Worm (Caenorhabditis elegans) whole organism, L4 larva: Measurements from ENCODE around the gene htas-1.

Experiments
- F44E2.7 ChIP-seq: fragments of 200-800 bp; sonication (Bioruptor generic); IDR thresholded peaks from 2 replicates; pipeline ENCODE4 v2.1.2; 2022; ENCODE audit warnings: missing genetic modification characterization, missing compliant biosample characterization
- F49E8.2 ChIP-seq: sonication (generic microtip); optimal IDR thresholded peaks from 2 replicates; lab custom pipeline; 2016; ENCODE audit warnings: missing compliant biosample characterization, mild to moderate bottlenecking, missing genetic modification characterization, borderline replicate concordance
- R02D3.7 ChIP-seq: fragments of 150-350 bp; sonication (generic microtip); optimal IDR thresholded peaks from 3 replicates; lab custom pipeline; 2014; ENCODE audit warnings: missing biosample characterization, missing genetic modification characterization
- T20F7.1 ChIP-seq: fragments of 200-800 bp; sonication (Bioruptor generic); optimal IDR thresholded peaks from 2 replicates; lab custom pipeline; 2018; ENCODE audit warnings: mild to moderate bottlenecking, missing genetic modification characterization, missing compliant biosample characterization
- T26A8.4 ChIP-seq: fragments of 200-800 bp; sonication (Bioruptor generic); IDR thresholded peaks from 2 replicates; pipeline ENCODE4 v1.3.6; 2022; ENCODE audit warnings: missing genetic modification characterization, missing compliant biosample characterization
- Y105C5A.15 ChIP-seq: fragments of 200-800 bp; sonication (Bioruptor generic); IDR thresholded peaks from 2 replicates; pipeline ENCODE4 v1.3.6; 2022; ENCODE audit warnings: missing genetic modification characterization, missing compliant biosample characterization
- Y75B8A.6 ChIP-seq: fragments of 200-800 bp; sonication (Bioruptor generic); IDR thresholded peaks from 2 replicates; pipeline ENCODE4 v1.3.6; 2022; ENCODE audit warnings: missing genetic modification reagents, missing genetic modification characterization, missing compliant biosample characterization
- ZK546.5 ChIP-seq, 2 experiments: sonication (generic microtip); optimal IDR thresholded peaks; 2 replicates each; lab custom pipeline; 2017; ENCODE audit warnings: missing biosample characterization in 2 of 2, missing genetic modification characterization in 2 of 2
- aha-1 ChIP-seq: fragments of 150-350 bp; peaks from one replicate; lab custom pipeline; 2014; ENCODE audit warnings: missing biosample characterization, missing genetic modification characterization
- aly-2 ChIP-seq: sonication (generic microtip); optimal IDR thresholded peaks from 2 replicates; lab custom pipeline; 2018; ENCODE audit warnings: missing biosample characterization, missing genetic modification characterization
- arid-1 ChIP-seq: fragments of 200-800 bp; sonication (Bioruptor generic); conservative IDR thresholded peaks from 2 replicates; pipeline ENCODE4 v1.3.6; 2022; ENCODE audit warnings: missing genetic modification reagents, missing genetic modification characterization, missing compliant biosample characterization
- attf-4 ChIP-seq: sonication (generic microtip); optimal IDR thresholded peaks from 3 replicates; lab custom pipeline; 2017; ENCODE audit warnings: missing biosample characterization, missing genetic modification characterization
- ceh-20 ChIP-seq: fragments of 200-800 bp; sonication (Bioruptor generic); IDR thresholded peaks from 2 replicates; pipeline ENCODE4 v1.3.6; 2022; ENCODE audit warnings: missing genetic modification reagents, missing genetic modification characterization, missing compliant biosample characterization
- ceh-32 ChIP-seq: sonication (generic microtip); optimal IDR thresholded peaks from 2 replicates; lab custom pipeline; 2016; ENCODE audit warnings: mild to moderate bottlenecking, missing genetic modification characterization, missing compliant biosample characterization; ENCODE audit not compliant: poor library complexity
- ceh-44 ChIP-seq: fragments of 200-800 bp; sonication (Bioruptor generic); IDR thresholded peaks from 2 replicates; pipeline ENCODE4 v1.3.6; 2022; ENCODE audit warnings: missing genetic modification reagents, missing genetic modification characterization, missing compliant biosample characterization
- cey-2 ChIP-seq: sonication (generic microtip); optimal IDR thresholded peaks from 3 replicates; lab custom pipeline; 2017; ENCODE audit warnings: missing genetic modification characterization, mild to moderate bottlenecking, missing compliant biosample characterization, antibody characterized with exemption, borderline replicate concordance; ENCODE audit not compliant: insufficient read depth
- daf-19 ChIP-seq: fragments of 200-800 bp; sonication (Bioruptor generic); conservative IDR thresholded peaks from 2 replicates; pipeline ENCODE4 v1.3.6; 2022; ENCODE audit warnings: missing genetic modification characterization, missing compliant biosample characterization
- dmd-6 ChIP-seq: fragments of 200-800 bp; sonication (Bioruptor generic); IDR thresholded peaks from 2 replicates; pipeline ENCODE4 v1.3.6; 2022; ENCODE audit warnings: missing genetic modification reagents, missing genetic modification characterization, missing compliant biosample characterization
- dmd-9 ChIP-seq: fragments of 200-800 bp; sonication (Bioruptor generic); IDR thresholded peaks from 2 replicates; pipeline ENCODE4 v1.3.6; 2022; ENCODE audit warnings: missing genetic modification reagents, missing genetic modification characterization, missing compliant biosample characterization
- duxl-1 ChIP-seq: sonication (generic microtip); optimal IDR thresholded peaks from 2 replicates; lab custom pipeline; 2016; ENCODE audit warnings: mild to moderate bottlenecking, missing genetic modification characterization, moderate library complexity, missing compliant biosample characterization; ENCODE audit not compliant: poor library complexity
- egl-43 ChIP-seq: fragments of 200-800 bp; sonication (Bioruptor generic); IDR thresholded peaks from 2 replicates; pipeline ENCODE4 v1.3.6; 2022; ENCODE audit warnings: missing genetic modification reagents, missing genetic modification characterization, missing compliant biosample characterization
- gei-8 ChIP-seq: fragments of 200-800 bp; sonication (Bioruptor generic); optimal IDR thresholded peaks from 2 replicates; lab custom pipeline; 2018; ENCODE audit warnings: mild to moderate bottlenecking, missing genetic modification characterization, missing compliant biosample characterization
- hif-1 ChIP-seq, 2 experiments: sonication (generic microtip); optimal IDR thresholded peaks; 2 replicates each; lab custom pipeline; 2016 to 2017; ENCODE audit warnings: missing compliant biosample characterization in 2 of 2, missing genetic modification characterization in 2 of 2, missing genetic modification reagents in 2 of 2, missing genotype in 2 of 2, mild to moderate bottlenecking in 1 of 2
- hlh-11 ChIP-seq: fragments of 200-800 bp; sonication (Bioruptor generic); optimal IDR thresholded peaks from 2 replicates; lab custom pipeline; 2018; ENCODE audit warnings: mild to moderate bottlenecking, missing genetic modification characterization, missing compliant biosample characterization
- lim-7 ChIP-seq: fragments of 200-800 bp; sonication (Bioruptor generic); IDR thresholded peaks from 2 replicates; pipeline ENCODE4 v1.3.6; 2022; ENCODE audit warnings: missing genetic modification characterization, missing compliant biosample characterization
- lin-1 ChIP-seq: fragments of 200-800 bp; sonication (Bioruptor generic); IDR thresholded peaks from 2 replicates; pipeline ENCODE4 v1.3.6; 2022; ENCODE audit warnings: missing genetic modification reagents, missing genetic modification characterization, missing compliant biosample characterization
- lin-13 ChIP-seq: fragments of 150-350 bp; optimal IDR thresholded peaks from 2 replicates; lab custom pipeline; 2014; ENCODE audit warnings: missing biosample characterization, missing genetic modification reagents, missing genetic modification characterization
- lin-15B ChIP-seq: fragments of 150-350 bp; sonication (generic microtip); optimal IDR thresholded peaks from 3 replicates; lab custom pipeline; 2014; ENCODE audit warnings: missing biosample characterization, missing genetic modification characterization
- lin-29 ChIP-seq: fragments of 200-800 bp; sonication (Bioruptor generic); IDR thresholded peaks from 2 replicates; pipeline ENCODE4 v1.3.6; 2022; ENCODE audit warnings: missing genetic modification reagents, missing genetic modification characterization, missing compliant biosample characterization
- lir-3 ChIP-seq: sonication (generic microtip); optimal IDR thresholded peaks from 2 replicates; lab custom pipeline; 2016; ENCODE audit warnings: mild to moderate bottlenecking, missing genetic modification characterization, missing compliant biosample characterization
- mdl-1 ChIP-seq, 2 experiments: fragments of 150-350 bp in 1 of 2; sonication (generic microtip) in 1 of 2; optimal IDR thresholded peaks; 2 replicates each; lab custom pipeline; 2014 to 2017; ENCODE audit warnings: missing biosample characterization in 2 of 2, missing genetic modification characterization in 2 of 2
- mxl-2 ChIP-seq: fragments of 200-800 bp; sonication (Bioruptor generic); conservative IDR thresholded peaks from 2 replicates; pipeline ENCODE4 v1.3.6; 2022; ENCODE audit warnings: missing genetic modification reagents, missing genetic modification characterization, missing compliant biosample characterization
- mxl-3 ChIP-seq: fragments of 200-800 bp; sonication (Bioruptor generic); optimal IDR thresholded peaks from 2 replicates; lab custom pipeline; 2018; ENCODE audit warnings: mild to moderate bottlenecking, missing genetic modification characterization, missing compliant biosample characterization
- nhr-11 ChIP-seq: fragments of 150-350 bp; optimal IDR thresholded peaks from 2 replicates; lab custom pipeline; 2014; ENCODE audit warnings: missing biosample characterization, missing genetic modification characterization
- nhr-237 ChIP-seq: sonication (generic microtip); optimal IDR thresholded peaks from 2 replicates; lab custom pipeline; 2017; ENCODE audit warnings: missing biosample characterization, missing genetic modification characterization
- nhr-28 ChIP-seq: fragments of 150-350 bp; optimal IDR thresholded peaks from 2 replicates; lab custom pipeline; 2014; ENCODE audit warnings: missing biosample characterization, missing genetic modification characterization
- nhr-41 ChIP-seq: fragments of 200-800 bp; sonication (Bioruptor generic); IDR thresholded peaks from 2 replicates; pipeline ENCODE4 v1.3.6; 2022; ENCODE audit warnings: missing genetic modification reagents, missing genetic modification characterization, missing compliant biosample characterization
- php-3 ChIP-seq: fragments of 200-800 bp; sonication (Bioruptor generic); IDR thresholded peaks from 2 replicates; pipeline ENCODE4 v1.3.6; 2022; ENCODE audit warnings: missing genetic modification reagents, missing genetic modification characterization, missing compliant biosample characterization
- rbr-2 ChIP-seq: sonication (generic microtip); optimal IDR thresholded peaks from 2 replicates; lab custom pipeline; 2016; ENCODE audit warnings: missing genotype, missing genetic modification characterization, missing compliant biosample characterization
- sdz-12 ChIP-seq: fragments of 200-800 bp; sonication (Bioruptor generic); optimal IDR thresholded peaks from 2 replicates; lab custom pipeline; 2018; ENCODE audit warnings: mild to moderate bottlenecking, missing genetic modification characterization, missing compliant biosample characterization
- snpc-1.2 ChIP-seq: fragments of 200-800 bp; sonication (Bioruptor generic); IDR thresholded peaks from 2 replicates; pipeline ENCODE4 v1.3.6; 2022; ENCODE audit warnings: missing genetic modification reagents, missing genetic modification characterization, missing compliant biosample characterization
- spr-1 ChIP-seq: sonication (generic microtip); optimal IDR thresholded peaks from 2 replicates; lab custom pipeline; 2016; ENCODE audit warnings: mild to moderate bottlenecking, missing genetic modification characterization, missing compliant biosample characterization
- tag-97 ChIP-seq: fragments of 200-800 bp; sonication (Bioruptor generic); IDR thresholded peaks from 2 replicates; pipeline ENCODE4 v1.3.6; 2022; ENCODE audit warnings: missing genetic modification characterization, missing compliant biosample characterization
- tra-1 ChIP-seq: fragments of 200-800 bp; sonication (Bioruptor generic); IDR thresholded peaks from 2 replicates; pipeline ENCODE4 v1.3.6; 2022; ENCODE audit warnings: missing genetic modification reagents, missing genetic modification characterization, missing compliant biosample characterization
- unc-130 ChIP-seq: sonication (generic microtip); optimal IDR thresholded peaks from 2 replicates; lab custom pipeline; 2016; ENCODE audit warnings: missing genetic modification reagents, missing genetic modification characterization, missing compliant biosample characterization
- unc-39 ChIP-seq: sonication (generic microtip); optimal IDR thresholded peaks from 2 replicates; lab custom pipeline; 2017; ENCODE audit warnings: missing biosample characterization, missing genetic modification characterization
- unc-62 ChIP-seq, 3 experiments: fragments of 150-350 bp in 1 of 3; sonication (generic microtip); optimal IDR thresholded peaks in 2 of 3; peaks in 1 of 3; 1 replicate in 1 of 3; 2 replicates in 2 of 3; lab custom pipeline; 2014 to 2017; ENCODE audit warnings: missing biosample characterization in 3 of 3, missing genetic modification characterization in 3 of 3, missing genetic modification reagents in 3 of 3, missing genotype in 1 of 3
- zfp-2 ChIP-seq: sonication (generic microtip); optimal IDR thresholded peaks from 2 replicates; lab custom pipeline; 2016; ENCODE audit warnings: mild to moderate bottlenecking, missing genetic modification characterization, missing compliant biosample characterization
- zfp-3 ChIP-seq: fragments of 200-800 bp; sonication (Bioruptor generic); conservative IDR thresholded peaks from 2 replicates; pipeline ENCODE4 v1.3.6; 2022; ENCODE audit warnings: missing genetic modification reagents, missing genetic modification characterization, missing compliant biosample characterization
- zip-2 ChIP-seq: fragments of 150-350 bp; optimal IDR thresholded peaks from 2 replicates; lab custom pipeline; 2014; ENCODE audit warnings: missing biosample characterization, missing genetic modification characterization
- ztf-11 ChIP-seq: fragments of 150-350 bp; optimal IDR thresholded peaks from 2 replicates; lab custom pipeline; 2014; ENCODE audit warnings: missing biosample characterization, missing genetic modification characterization
- ztf-7 ChIP-seq: fragments of 150-350 bp; optimal IDR thresholded peaks from 2 replicates; lab custom pipeline; 2014; ENCODE audit warnings: missing biosample characterization, missing genetic modification characterization

The htas-1 gene

DNA sequence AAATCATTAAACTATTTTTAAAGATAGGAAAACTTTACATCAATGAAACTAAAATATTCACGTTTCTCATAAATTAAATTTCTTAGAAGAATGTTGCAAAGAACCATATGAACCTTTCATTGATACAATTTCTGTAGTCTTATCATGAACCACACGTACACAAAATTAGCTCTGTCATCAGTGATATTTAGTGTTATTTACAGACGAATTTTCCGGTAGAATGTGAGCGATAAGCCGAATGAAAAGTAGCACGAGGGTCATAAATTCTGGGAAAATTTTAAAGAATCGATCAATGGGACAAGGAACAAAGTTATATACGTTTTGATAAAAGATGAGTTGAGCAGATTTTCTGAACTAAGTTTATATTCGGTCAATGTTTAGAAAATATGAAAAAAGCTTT, 6.8 kb downstream of the htas-1 start:
- TF ChIP-seq lir-3 (tag; lab: Kevin White, UChicago), result no peak
- TF ChIP-seq attf-4 (tag; lab: Kevin White, UChicago), result no peak
- peak; percentile 7 for TF ChIP-seq mxl-3 (GFP tag; lab: Kevin White, UChicago)
- TF ChIP-seq R02D3.7 (tag; lab: Kevin White, UChicago), result no peak
- TF ChIP-seq ceh-32 (tag; lab: Kevin White, UChicago), result no peak
- no peak for TF ChIP-seq lin-15B (tag; lab: Kevin White, UChicago)
- no peak for TF ChIP-seq Y75B8A.6 (GFP tag; lab: Robert Waterston, UW)
- no peak for TF ChIP-seq F49E8.2 (tag; lab: Kevin White, UChicago)
- TF ChIP-seq duxl-1, result no peak
- no peak for TF ChIP-seq ZK546.5 (tag; optimal IDR thresholded peaks at IDR 0.05; lab: Kevin White, UChicago)
- no peak for TF ChIP-seq Y105C5A.15 (GFP tag; lab: Robert Waterston, UW)
- no peak for TF ChIP-seq nhr-11 (tag; lab: Kevin White, UChicago)
- TF ChIP-seq arid-1, result no peak
- no peak for TF ChIP-seq spr-1 (tag; lab: Kevin White, UChicago)
- TF ChIP-seq ceh-44 (GFP tag; lab: Robert Waterston, UW), result no peak
- no peak for TF ChIP-seq unc-130 (GFP tag; lab: Kevin White, UChicago)
- TF ChIP-seq egl-43 (GFP tag; lab: Robert Waterston, UW), result no peak
- TF ChIP-seq snpc-1.2 (GFP tag; lab: Robert Waterston, UW), result no peak
- peak; percentile 85 for TF ChIP-seq php-3 (GFP tag; lab: Robert Waterston, UW)
- peak; percentile 89 for TF ChIP-seq dmd-6
- TF ChIP-seq ceh-20 (GFP tag; lab: Robert Waterston, UW), result no peak
- TF ChIP-seq ztf-11, result no peak
- no peak for TF ChIP-seq ztf-7 (tag; lab: Kevin White, UChicago)
- TF ChIP-seq zip-2 (tag; lab: Kevin White, UChicago), result no peak
- no peak for TF ChIP-seq nhr-237 (tag; lab: Kevin White, UChicago)
- no peak for TF ChIP-seq tag-97
- no peak for TF ChIP-seq sdz-12 (GFP tag; lab: Kevin White, UChicago)
- TF ChIP-seq rbr-2, result no peak
- TF ChIP-seq T20F7.1 (GFP tag; lab: Kevin White, UChicago), result peak; percentile 17
- no peak for TF ChIP-seq lin-29 (GFP tag; lab: Robert Waterston, UW)
- TF ChIP-seq lin-1 (GFP tag; lab: Robert Waterston, UW), result 0 out of 2 replicates have a peak, but pooled peaks have one; percentile 47
- TF ChIP-seq aly-2 (tag; lab: Kevin White, UChicago), result no peak
- TF ChIP-seq nhr-41 (GFP tag; lab: Robert Waterston, UW), result no peak
- TF ChIP-seq mdl-1 (tag; optimal IDR thresholded peaks at IDR 0.05; lab: Kevin White, UChicago), result peak in 1 of 2 experiments; percentile 70
- TF ChIP-seq F44E2.7 (GFP tag; lab: Robert Waterston, UW), result no peak
- no peak for TF ChIP-seq dmd-9 (GFP tag; lab: Robert Waterston, UW)
- no peak for TF ChIP-seq aha-1 (tag; lab: Kevin White, UChicago)
- no peak for TF ChIP-seq unc-62 (GFP tag; optimal IDR thresholded peaks at IDR 0.05 in 1 of 2; lab: Kevin White, UChicago)
- TF ChIP-seq unc-62 (tag; optimal IDR thresholded peaks at IDR 0.05; lab: Kevin White, UChicago), result no peak
- TF ChIP-seq lin-13 (GFP tag; lab: Kevin White, UChicago), result no peak
- no peak for TF ChIP-seq mxl-2 (GFP tag; lab: Robert Waterston, UW)
- no peak for TF ChIP-seq T26A8.4
- no peak for TF ChIP-seq tra-1 (GFP tag; lab: Robert Waterston, UW)
- TF ChIP-seq nhr-28 (tag; lab: Kevin White, UChicago), result peak; percentile 95
- no peak for TF ChIP-seq zfp-3 (GFP tag; lab: Robert Waterston, UW)
- no peak for TF ChIP-seq daf-19
- peak; percentile 75 for TF ChIP-seq hlh-11
- no peak for TF ChIP-seq zfp-2 (tag; lab: Kevin White, UChicago)
- no peak for TF ChIP-seq cey-2 (tag; lab: Kevin White, UChicago)
- TF ChIP-seq hif-1 (tag; optimal IDR thresholded peaks at IDR 0.05; lab: Kevin White, UChicago), result peak in 1 of 2 experiments; percentile 35
- no peak for TF ChIP-seq unc-39
- no peak for TF ChIP-seq gei-8 (GFP tag; lab: Kevin White, UChicago)
- no peak for TF ChIP-seq lim-7
